Worm (Caenorhabditis elegans) whole organism, late embryonic: ENCODE measurements around the gene tag-297.

ENCODE experiments used
- F13H6.1 ChIP-seq: sonication (generic microtip); optimal IDR thresholded peaks from 2 replicates; lab custom pipeline; 2016; ENCODE audit warnings: missing genetic modification characterization, missing compliant biosample characterization
- ceh-48 ChIP-seq: sonication (generic microtip); optimal IDR thresholded peaks from 2 replicates; lab custom pipeline; 2016; ENCODE audit warnings: missing genetic modification characterization, inconsistent platforms, missing compliant biosample characterization
- elt-2 ChIP-seq: sonication (generic microtip); optimal IDR thresholded peaks from 2 replicates; lab custom pipeline; 2016; ENCODE audit warnings: missing genetic modification reagents, missing genetic modification characterization, missing compliant biosample characterization
- nfya-1 ChIP-seq: sonication (generic microtip); optimal IDR thresholded peaks from 2 replicates; lab custom pipeline; 2017; ENCODE audit warnings: missing genetic modification characterization, mild to moderate bottlenecking, missing compliant biosample characterization, antibody characterized with exemption, moderate library complexity
- unc-42 ChIP-seq: sonication (generic microtip); optimal IDR thresholded peaks from 2 replicates; lab custom pipeline; 2016; ENCODE audit warnings: missing genotype, missing genetic modification characterization, missing compliant biosample characterization
- ztf-16 ChIP-seq: sonication (generic microtip); optimal IDR thresholded peaks from 2 replicates; lab custom pipeline; 2017; ENCODE audit warnings: missing genetic modification characterization, missing compliant biosample characterization

DNA sequence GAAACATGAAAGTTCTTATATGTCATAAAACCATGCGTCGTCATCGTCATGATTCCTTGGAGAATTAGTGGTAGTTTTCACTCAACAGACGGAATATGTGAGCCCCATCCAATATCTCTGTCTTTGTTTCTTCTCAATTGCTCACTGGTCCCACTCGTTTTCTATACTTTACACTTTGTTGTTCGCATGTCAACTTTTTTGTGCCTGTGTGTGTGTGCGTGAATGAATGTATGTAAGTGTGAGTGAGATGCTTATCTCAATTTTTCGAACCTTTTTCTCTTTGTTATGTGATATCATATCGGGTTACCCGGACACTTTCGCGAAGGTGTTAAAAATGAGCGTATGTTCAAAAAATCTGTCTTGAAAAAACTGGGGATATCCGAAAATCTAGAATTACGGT lies 44.7 kb downstream of the tag-297 start:
- TF ChIP-seq elt-2 (tag; lab: Kevin White, UChicago) (no peak), ceh-48 (tag; lab: Kevin White, UChicago) (no peak), ztf-16 (no peak), F13H6.1 (tag; lab: Kevin White, UChicago) (no peak), nfya-1 (tag; lab: Kevin White, UChicago) (no peak), unc-42 (no peak)
